Worm (Caenorhabditis elegans): ENCODE results near the gene nrps-1.

DNA sequence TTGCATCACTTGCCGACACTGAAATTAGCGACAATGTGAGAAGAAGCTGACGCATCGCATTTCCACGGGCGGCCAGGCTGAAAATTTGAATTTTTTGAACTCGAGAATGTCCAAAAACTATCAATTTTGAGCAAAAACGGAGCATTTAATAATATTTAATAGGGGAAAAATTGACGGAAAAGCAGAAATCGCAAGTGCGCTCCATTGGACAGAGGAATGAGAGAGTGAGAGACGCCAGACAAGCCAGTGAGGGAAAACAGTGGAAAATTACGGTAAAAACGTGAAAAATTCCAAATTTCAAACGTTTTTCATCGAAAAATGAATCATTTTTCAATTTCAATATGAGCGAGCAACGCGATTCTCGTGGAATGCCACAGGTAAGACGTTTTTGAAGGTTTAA, 29.3 kb upstream of the nrps-1 start, which contains the start of the genes Y66D12A.21 and spe-6:
- TF ChIP-seq him-1 (tag; optimal IDR thresholded peaks at IDR 0.05) (no peak), W03F9.2 (tag; optimal IDR thresholded peaks at IDR 0.05) (no peak)
